Fruit fly (Drosophila melanogaster) whole organism, embryonic: Measurements from ENCODE around the gene CG33927.

ENCODE experiments used
- ATbp ChIP-seq: fragments of 200-800 bp; sonication (Bioruptor generic); optimal IDR thresholded peaks from 2 replicates; lab custom pipeline; 2017; ENCODE audit warnings: missing biosample characterization, mild to moderate bottlenecking, missing genetic modification characterization, missing genetic modification reagents
- CG1024 ChIP-seq: fragments of 200-800 bp; sonication (Bioruptor generic); IDR thresholded peaks from 2 replicates; pipeline ENCODE4 v1.3.6; 2022; ENCODE audit warnings: missing biosample characterization, missing genetic modification characterization
- CG10267 ChIP-seq: fragments of 200-800 bp; sonication (Bioruptor generic); optimal IDR thresholded peaks from 2 replicates; lab custom pipeline; 2018; ENCODE audit warnings: missing biosample characterization, mild to moderate bottlenecking, missing genetic modification characterization, moderate library complexity
- CG11560 ChIP-seq: fragments of 200-800 bp; sonication (Bioruptor generic); IDR thresholded peaks from 3 replicates; pipeline ENCODE4 v1.3.6; 2022; ENCODE audit warnings: missing biosample characterization, missing genetic modification characterization
- CG1233 ChIP-seq: fragments of 200-800 bp; sonication (Bioruptor generic); optimal IDR thresholded peaks from 4 replicates; lab custom pipeline; 2018; ENCODE audit warnings: missing biosample characterization, mild to moderate bottlenecking, missing genetic modification characterization
- CG15696 ChIP-seq: fragments of 200-800 bp; sonication (Bioruptor generic); optimal IDR thresholded peaks from 2 replicates; lab custom pipeline; 2019; ENCODE audit warnings: missing biosample characterization, mild to moderate bottlenecking, missing genetic modification characterization, moderate library complexity
- CG17385 ChIP-seq: fragments of 200-800 bp; sonication (Bioruptor generic); optimal IDR thresholded peaks from 3 replicates; lab custom pipeline; 2018; ENCODE audit warnings: missing biosample characterization, mild to moderate bottlenecking, missing genetic modification characterization
- CG17829 ChIP-seq: fragments of 200-800 bp; optimal IDR thresholded peaks from 2 replicates; lab custom pipeline; 2019; ENCODE audit warnings: missing biosample characterization, mild to moderate bottlenecking, missing genetic modification characterization, moderate library complexity
- CG17912 ChIP-seq: fragments of 200-800 bp; sonication (Bioruptor generic); optimal IDR thresholded peaks from 2 replicates; lab custom pipeline; 2018; ENCODE audit warnings: missing biosample characterization, mild to moderate bottlenecking, missing genetic modification characterization
- CG18262 ChIP-seq: fragments of 200-800 bp; optimal IDR thresholded peaks from 3 replicates; lab custom pipeline; 2019; ENCODE audit warnings: missing biosample characterization, mild to moderate bottlenecking, missing genetic modification characterization, moderate library complexity
- CG1832 ChIP-seq: fragments of 200-800 bp; sonication (Bioruptor generic); optimal IDR thresholded peaks from 2 replicates; lab custom pipeline; 2017; ENCODE audit warnings: missing biosample characterization, mild to moderate bottlenecking, missing genetic modification characterization, inconsistent platforms
- CG2116 ChIP-seq: fragments of 200-800 bp; sonication (Bioruptor generic); optimal IDR thresholded peaks from 3 replicates; lab custom pipeline; 2018; ENCODE audit warnings: missing biosample characterization, mild to moderate bottlenecking, missing genetic modification characterization
- CG3726 ChIP-seq: fragments of 200-800 bp; sonication (Bioruptor generic); IDR thresholded peaks from 3 replicates; pipeline ENCODE4, ENCODE4 v1.3.6; 2022; ENCODE audit warnings: missing biosample characterization, missing genetic modification characterization
- CG4424 ChIP-seq: fragments of 200-800 bp; sonication (Bioruptor generic); optimal IDR thresholded peaks from 3 replicates; lab custom pipeline; 2016; ENCODE audit warnings: missing biosample characterization, missing genetic modification characterization
- CG6175 ChIP-seq: fragments of 200-800 bp; sonication (Bioruptor generic); IDR thresholded peaks from 3 replicates; pipeline ENCODE4 v1.3.6; 2022; ENCODE audit warnings: missing biosample characterization, missing genetic modification characterization
- CG6254 ChIP-seq: fragments of 200-800 bp; sonication (Bioruptor generic); optimal IDR thresholded peaks from 3 replicates; lab custom pipeline; 2017; ENCODE audit warnings: mild to moderate bottlenecking, missing biosample characterization, missing genetic modification reagents, missing genetic modification characterization
- CG9437 ChIP-seq: fragments of 200-800 bp; sonication (Bioruptor generic); optimal IDR thresholded peaks from 2 replicates; lab custom pipeline; 2018; ENCODE audit warnings: missing biosample characterization, mild to moderate bottlenecking, missing genetic modification characterization
- Camta ChIP-seq: fragments of 200-800 bp; sonication (Bioruptor generic); optimal IDR thresholded peaks from 2 replicates; lab custom pipeline; 2016; ENCODE audit warnings: missing biosample characterization, missing genetic modification characterization
- Doc3 ChIP-seq: fragments of 200-800 bp; sonication (Bioruptor generic); IDR thresholded peaks from 3 replicates; pipeline ENCODE4 v1.3.6; 2022; ENCODE audit warnings: missing biosample characterization, missing genetic modification characterization; ENCODE audit not compliant: partially characterized antibody
- HLH4C ChIP-seq: fragments of 200-800 bp; sonication (Bioruptor generic); IDR thresholded peaks from 3 replicates; pipeline ENCODE4 v1.3.6; 2022; ENCODE audit warnings: missing biosample characterization, missing genetic modification characterization; ENCODE audit not compliant: partially characterized antibody
- Lpt ChIP-seq: fragments of >200 bp; optimal IDR thresholded peaks from 2 replicates; lab custom pipeline; 2018; ENCODE audit warnings: missing biosample characterization, missing genetic modification characterization
- Med ChIP-seq: fragments of 200-800 bp; sonication (Bioruptor generic); peaks from one replicate; lab custom pipeline; 2016; ENCODE audit warnings: missing biosample characterization, missing genetic modification characterization, mild to moderate bottlenecking, inconsistent platforms, moderate library complexity
- NFAT ChIP-seq: fragments of 200-800 bp; sonication (Bioruptor generic); IDR thresholded peaks from 2 replicates; pipeline ENCODE4 v1.3.6; 2022; ENCODE audit warnings: missing biosample characterization, missing genetic modification characterization
- Poxn ChIP-seq: fragments of 200-800 bp; sonication (Bioruptor generic); IDR thresholded peaks from 2 replicates; pipeline ENCODE4 v1.3.6; 2022; ENCODE audit warnings: missing biosample characterization, missing genetic modification characterization
- Side ChIP-seq: fragments of 200-800 bp; sonication (Bioruptor generic); optimal IDR thresholded peaks from 2 replicates; lab custom pipeline; 2016; ENCODE audit warnings: missing biosample characterization, missing genetic modification characterization
- Sox100B ChIP-seq: fragments of 200-800 bp; sonication (Bioruptor generic); optimal IDR thresholded peaks from 3 replicates; lab custom pipeline; 2018; ENCODE audit warnings: missing biosample characterization, mild to moderate bottlenecking, missing genetic modification characterization
- Taf1 ChIP-seq: fragments of 200-800 bp; sonication (Bioruptor generic); IDR thresholded peaks from 2 replicates; pipeline ENCODE4 v1.3.6; 2022; ENCODE audit warnings: missing biosample characterization, missing genetic modification characterization
- Xbp1 ChIP-seq: fragments of 200-800 bp; sonication (Bioruptor generic); optimal IDR thresholded peaks from 3 replicates; lab custom pipeline; 2016; ENCODE audit warnings: missing biosample characterization, mild to moderate bottlenecking, missing genetic modification characterization
- bab2 ChIP-seq: fragments of 200-800 bp; sonication (Bioruptor generic); optimal IDR thresholded peaks from 2 replicates; lab custom pipeline; 2016; ENCODE audit warnings: missing biosample characterization, missing genetic modification characterization
- caup ChIP-seq: fragments of 200-800 bp; sonication (Bioruptor generic); optimal IDR thresholded peaks from 3 replicates; lab custom pipeline; 2017; ENCODE audit warnings: missing biosample characterization, mild to moderate bottlenecking, missing genetic modification characterization, moderate library complexity; ENCODE audit not compliant: severe bottlenecking
- chn ChIP-seq: fragments of 200-800 bp; sonication (Bioruptor generic); optimal IDR thresholded peaks from 2 replicates; lab custom pipeline; 2016; ENCODE audit warnings: missing biosample characterization, missing genetic modification characterization
- corto ChIP-seq: fragments of 200-800 bp; sonication (Bioruptor generic); optimal IDR thresholded peaks from 2 replicates; lab custom pipeline; 2016; ENCODE audit warnings: missing biosample characterization, mild to moderate bottlenecking, missing genetic modification characterization, moderate library complexity
- crc ChIP-seq: fragments of 200-800 bp; sonication (Bioruptor generic); optimal IDR thresholded peaks from 2 replicates; lab custom pipeline; 2016; ENCODE audit warnings: missing biosample characterization, missing genetic modification characterization
- da ChIP-seq: fragments of 200-800 bp; sonication (Bioruptor generic); optimal IDR thresholded peaks from 2 replicates; lab custom pipeline; 2016; ENCODE audit warnings: missing biosample characterization, missing genetic modification characterization
- eve ChIP-seq, 2 experiments: fragments of >200 bp; optimal IDR thresholded peaks; 2 replicates each; lab custom pipeline; 2017; ENCODE audit warnings: missing biosample characterization in 2 of 2, missing genetic modification characterization in 2 of 2
- eyg ChIP-seq: fragments of 200-800 bp; sonication (Bioruptor generic); optimal IDR thresholded peaks from 3 replicates; lab custom pipeline; 2016; ENCODE audit warnings: missing biosample characterization, missing genetic modification characterization
- gem ChIP-seq: fragments of 200-800 bp; sonication (Bioruptor generic); optimal IDR thresholded peaks from 2 replicates; lab custom pipeline; 2019; ENCODE audit warnings: missing biosample characterization, mild to moderate bottlenecking, missing genetic modification characterization, moderate library complexity
- gt ChIP-seq: fragments of 200-800 bp; sonication (Bioruptor generic); IDR thresholded peaks from 2 replicates; pipeline ENCODE4 v1.3.6; 2022; ENCODE audit warnings: missing biosample characterization, missing genetic modification characterization
- nau ChIP-seq: fragments of 200-800 bp; sonication (Bioruptor generic); optimal IDR thresholded peaks from 3 replicates; lab custom pipeline; 2017; ENCODE audit warnings: missing biosample characterization, mild to moderate bottlenecking, missing genetic modification characterization, missing genetic modification reagents
- nerfin-1 ChIP-seq: fragments of 200-800 bp; sonication (Bioruptor generic); optimal IDR thresholded peaks from 3 replicates; lab custom pipeline; 2019; ENCODE audit warnings: missing biosample characterization, mild to moderate bottlenecking, missing genetic modification characterization, moderate library complexity
- nmo ChIP-seq: fragments of 200-800 bp; sonication (Bioruptor generic); optimal IDR thresholded peaks from 2 replicates; lab custom pipeline; 2018; ENCODE audit warnings: missing biosample characterization, mild to moderate bottlenecking, missing genetic modification characterization, moderate library complexity
- oc ChIP-seq: fragments of 200-800 bp; sonication (Bioruptor generic); optimal IDR thresholded peaks from 2 replicates; lab custom pipeline; 2018; ENCODE audit warnings: missing biosample characterization, mild to moderate bottlenecking, missing genetic modification characterization, moderate library complexity
- row ChIP-seq: fragments of 200-800 bp; sonication (Bioruptor generic); IDR thresholded peaks from 3 replicates; pipeline ENCODE4 v1.3.6; 2022; ENCODE audit warnings: missing biosample characterization, missing genetic modification characterization
- schlank ChIP-seq: fragments of 200-800 bp; sonication (Bioruptor generic); optimal IDR thresholded peaks from 2 replicates; lab custom pipeline; 2018; ENCODE audit warnings: missing biosample characterization, mild to moderate bottlenecking, missing genetic modification characterization
- sisA ChIP-seq: fragments of 200-800 bp; sonication (Bioruptor generic); IDR thresholded peaks from 2 replicates; pipeline ENCODE4 v1.3.6; 2022; ENCODE audit warnings: missing biosample characterization, missing genetic modification characterization
- sob ChIP-seq: fragments of 200-800 bp; sonication (Bioruptor generic); IDR thresholded peaks from 2 replicates; pipeline ENCODE4 v1.3.6; 2022; ENCODE audit warnings: missing biosample characterization, missing genetic modification characterization
- tll ChIP-seq, 2 experiments: fragments of 200-800 bp in 1 of 2; fragments of >200 bp in 1 of 2; sonication (Bioruptor generic) in 1 of 2; optimal IDR thresholded peaks; 2 replicates each; lab custom pipeline; 2017 to 2019; ENCODE audit warnings: missing biosample characterization in 2 of 2, missing genetic modification characterization in 2 of 2, mild to moderate bottlenecking in 1 of 2, moderate library complexity in 1 of 2
- ttk ChIP-seq: fragments of 200-800 bp; sonication (Bioruptor generic); IDR thresholded peaks from 2 replicates; pipeline ENCODE4 v2.1.2; 2022; ENCODE audit warnings: missing biosample characterization, missing genetic modification characterization
- vnd ChIP-seq: fragments of 200-800 bp; sonication (Bioruptor generic); IDR thresholded peaks from 3 replicates; pipeline ENCODE4 v1.3.6; 2022; ENCODE audit warnings: missing biosample characterization, missing genetic modification characterization; ENCODE audit not compliant: partially characterized antibody
- yki ChIP-seq: fragments of >200 bp; optimal IDR thresholded peaks from 3 replicates; lab custom pipeline; 2018

Gene CG33927

dm6 chr3R:4731828-4732657 lies 41.6 kb upstream of the CG33927 start, which contains the start of gene Nep2 (continued):
- TF ChIP-seq oc: no peak
- peak; percentile 14 for TF ChIP-seq Side (GFP tag; lab: Kevin White, UChicago)
- no peak for TF ChIP-seq yki
- TF ChIP-seq crc (GFP tag; lab: Kevin White, UChicago): no peak
- no peak for TF ChIP-seq CG11560 (tag; lab: Robert Waterston, UW)
- no peak for TF ChIP-seq ttk
- peak; percentile 90 for TF ChIP-seq HLH4C (GFP tag; lab: Robert Waterston, UW)
- TF ChIP-seq ATbp (GFP tag; lab: Kevin White, UChicago): peak; percentile 19
- no peak for TF ChIP-seq tll (GFP tag; optimal IDR thresholded peaks at IDR 0.05; lab: Kevin White, UChicago)
- TF ChIP-seq CG9437 (GFP tag; lab: Kevin White, UChicago): peak; percentile 61
- no peak for TF ChIP-seq sob (GFP tag; lab: Robert Waterston, UW)
- peak; percentile 46 for TF ChIP-seq CG1233 (GFP tag; lab: Kevin White, UChicago)
- no peak for TF ChIP-seq Poxn
- TF ChIP-seq CG17385 (GFP tag; lab: Kevin White, UChicago): peak; percentile 48
- no peak for TF ChIP-seq Doc3 (GFP tag; lab: Robert Waterston, UW)
- peak; percentile 7 for TF ChIP-seq nerfin-1 (tag; lab: Kevin White, UChicago)
- TF ChIP-seq eve (GFP tag; optimal IDR thresholded peaks at IDR 0.05; lab: Kevin White, UChicago): peak in 1 of 2 experiments; percentile 56
- no peak for TF ChIP-seq da
- TF ChIP-seq Xbp1 (GFP tag; lab: Kevin White, UChicago): no peak
- TF ChIP-seq bab2 (GFP tag; lab: Kevin White, UChicago): peak; percentile 5
- peak; percentile 43 for TF ChIP-seq gem (tag; lab: Kevin White, UChicago)
- TF ChIP-seq caup (GFP tag; lab: Kevin White, UChicago): no peak
- peak; percentile 9 for TF ChIP-seq CG10267 (tag; lab: Kevin White, UChicago)
- TF ChIP-seq row (GFP tag; lab: Robert Waterston, UW): peak; percentile 42; the same call in 2 of the 3 replicates
- peak; percentile 37 for TF ChIP-seq CG4424
- TF ChIP-seq CG2116 (GFP tag; lab: Kevin White, UChicago): peak; percentile 27
- peak; percentile 7 for TF ChIP-seq Camta
- TF ChIP-seq nau (GFP tag; lab: Kevin White, UChicago): no peak
- no peak for TF ChIP-seq eyg (GFP tag; lab: Kevin White, UChicago)
- peak; percentile 65 for TF ChIP-seq Sox100B (GFP tag; lab: Kevin White, UChicago)
- no peak for TF ChIP-seq CG6175 (GFP tag; lab: Robert Waterston, UW)

dm6 chr3R:4731006-4731405 lies 40.6 kb upstream of the CG33927 start:
- no peak for TF ChIP-seq nmo (GFP tag; lab: Kevin White, UChicago)
- no peak for TF ChIP-seq CG3726 (GFP tag; lab: Robert Waterston, UW)
- no peak for TF ChIP-seq CG6254
- no peak for TF ChIP-seq corto (GFP tag; lab: Kevin White, UChicago)
- no peak for TF ChIP-seq CG1832 (GFP tag; lab: Kevin White, UChicago)
- TF ChIP-seq CG18262: peak; percentile 43
- peak; percentile 45 for TF ChIP-seq gem (tag; lab: Kevin White, UChicago)
- TF ChIP-seq vnd: no peak
- no peak for TF ChIP-seq CG15696 (tag; lab: Kevin White, UChicago)
- no peak for TF ChIP-seq Lpt (GFP tag; lab: Kevin White, UChicago)
- TF ChIP-seq gt (GFP tag; lab: Robert Waterston, UW): no peak
- no peak for TF ChIP-seq sisA (GFP tag; lab: Robert Waterston, UW)
- TF ChIP-seq CG1024: no peak
- TF ChIP-seq CG17912: no peak
- peak; percentile 16 for TF ChIP-seq CG17829
- TF ChIP-seq Taf1 (GFP tag; lab: Robert Waterston, UW): no peak
- no peak for TF ChIP-seq nau (GFP tag; lab: Kevin White, UChicago)
- no peak for TF ChIP-seq NFAT (GFP tag; lab: Robert Waterston, UW)
- peak; percentile 40 for TF ChIP-seq Med (GFP tag; lab: Kevin White, UChicago)
- TF ChIP-seq schlank (tag; lab: Kevin White, UChicago): no peak
- TF ChIP-seq chn (GFP tag; lab: Kevin White, UChicago): no peak
